Fruit fly (Drosophila melanogaster) ovary, adult (tissue): ENCODE measurements around the gene ppk8.

Experiments used
- CG17801 ChIP-seq: fragments of 200-800 bp; optimal IDR thresholded peaks from 2 replicates; lab custom pipeline; 2019; ENCODE audit warnings: missing biosample characterization, mild to moderate bottlenecking, missing genetic modification characterization, moderate library complexity; ENCODE audit not compliant: partially characterized antibody

ppk8 gene

dm6 chrX:3557512-3557911 is at the start of gene ppk8:
TSS of gene ppk8 (plus strand) at chrX:3557812.
- no peak for TF ChIP-seq CG17801

- no peak for TF ChIP-seq CG17801
Measured at dm6 chrX:3514016-3514415, 43.6 kb upstream of the ppk8 start, which contains the start of gene CG13021. TSS of gene CG13021 (plus strand) at chrX:3514316.

dm6 chrX:3530696-3531095 is 26.9 kb upstream of the ppk8 start:
- no peak for TF ChIP-seq CG17801

- no peak for TF ChIP-seq CG17801
Measured at dm6 chrX:3538775-3539174, 18.8 kb upstream of the ppk8 start.

dm6 chrX:3545849-3546518 is 11.6 kb upstream of the ppk8 start:
- TF ChIP-seq CG17801, result peak; percentile 76

dm6 chrX:3548568-3548967 is 9.0 kb upstream of the ppk8 start:
- no peak for TF ChIP-seq CG17801

dm6 chrX:3549275-3549674 is 8.3 kb upstream of the ppk8 start:
- no peak for TF ChIP-seq CG17801

- no peak for TF ChIP-seq CG17801
Measured at dm6 chrX:3555190-3555849, 2.3 kb upstream of the ppk8 start.

- no peak for TF ChIP-seq CG17801
Measured at dm6 chrX:3558372-3558771, 760 bp downstream of the ppk8 start.

- no peak for TF ChIP-seq CG17801
Measured at dm6 chrX:3570249-3570648, 12.6 kb downstream of the ppk8 start.

- TF ChIP-seq CG17801, result no peak
Measured at dm6 chrX:3571549-3571948, 13.9 kb downstream of the ppk8 start, which contains the start of gene DIP-alpha. TSS of gene DIP-alpha (minus strand) at chrX:3571649.

- TF ChIP-seq CG17801, result peak; percentile 27
Measured at dm6 chrX:3573438-3574250, 16.0 kb downstream of the ppk8 start, which contains the start of gene CG2875. TSS of gene CG2875 (minus strand) at chrX:3573622.

dm6 chrX:3574306-3574705 is 16.7 kb downstream of the ppk8 start, which contains the start of gene AstA-R1:
TSS of gene AstA-R1 (plus strand) at chrX:3574536.
- no peak for TF ChIP-seq CG17801

- TF ChIP-seq CG17801, result no peak
Measured at dm6 chrX:3581244-3581643, 23.6 kb downstream of the ppk8 start.

dm6 chrX:3586278-3586677 is 28.7 kb downstream of the ppk8 start:
- TF ChIP-seq CG17801, result no peak

- TF ChIP-seq CG17801, result no peak
Measured at dm6 chrX:3594245-3594644, 36.6 kb downstream of the ppk8 start.
